Fruit fly (Drosophila melanogaster) whole organism, wandering third instar larva: Measurements from ENCODE around the gene Cyp4d2.

ENCODE experiments used
- Abd-B ChIP-seq: fragments of >200 bp; optimal IDR thresholded peaks from 2 replicates; lab custom pipeline; 2017; ENCODE audit warnings: missing biosample characterization, missing genetic modification characterization
- CG9705 ChIP-seq: fragments of 200-800 bp; sonication (Bioruptor generic); optimal IDR thresholded peaks from 2 replicates; lab custom pipeline; 2018; ENCODE audit warnings: missing biosample characterization, mild to moderate bottlenecking, missing genetic modification characterization
- CrebA ChIP-seq: fragments of 200-800 bp; sonication (Bioruptor generic); optimal IDR thresholded peaks from 2 replicates; lab custom pipeline; 2016; ENCODE audit warnings: missing biosample characterization, mild to moderate bottlenecking, missing genetic modification characterization, borderline replicate concordance
- Dfd ChIP-seq: fragments of >200 bp; optimal IDR thresholded peaks from 2 replicates; lab custom pipeline; 2017; ENCODE audit warnings: missing biosample characterization, missing genetic modification characterization
- Dif ChIP-seq: fragments of 200-275, 200-300 bp; sonication (Bioruptor generic); optimal IDR thresholded peaks from 2 replicates; lab custom pipeline; 2018; ENCODE audit warnings: missing biosample characterization, missing genetic modification characterization; ENCODE audit not compliant: partially characterized antibody
- HLH106 ChIP-seq: fragments of 200-800 bp; optimal IDR thresholded peaks from 3 replicates; lab custom pipeline; 2019; ENCODE audit warnings: missing biosample characterization, mild to moderate bottlenecking, missing genetic modification characterization, moderate library complexity
- Hnf4 ChIP-seq: fragments of 200-800 bp; sonication (Bioruptor generic); optimal IDR thresholded peaks from 2 replicates; lab custom pipeline; 2016; ENCODE audit warnings: missing biosample characterization, mild to moderate bottlenecking, missing genetic modification characterization
- Hr78 ChIP-seq: fragments of >200 bp; optimal IDR thresholded peaks from 2 replicates; lab custom pipeline; 2017; ENCODE audit warnings: missing biosample characterization, missing genetic modification characterization
- Hr83 ChIP-seq: fragments of 200-300 bp; sonication (Bioruptor generic); optimal IDR thresholded peaks from 2 replicates; lab custom pipeline; 2016; ENCODE audit warnings: missing biosample characterization, mild to moderate bottlenecking, missing genetic modification characterization, moderate library complexity; ENCODE audit not compliant: poor library complexity, severe bottlenecking
- Jra ChIP-seq: sonication (Bioruptor generic); optimal IDR thresholded peaks from 2 replicates; lab custom pipeline; 2016; ENCODE audit warnings: missing biosample characterization, missing genetic modification characterization
- Mio ChIP-seq: sonication (Bioruptor generic); optimal IDR thresholded peaks from 2 replicates; lab custom pipeline; 2016; ENCODE audit warnings: missing biosample characterization, missing genetic modification characterization
- Myc ChIP-seq: fragments of >200 bp; optimal IDR thresholded peaks from 2 replicates; lab custom pipeline; 2017
- N ChIP-seq: fragments of >200 bp; optimal IDR thresholded peaks from 2 replicates; lab custom pipeline; 2018; ENCODE audit warnings: missing biosample characterization, missing external identifiers, missing genetic modification characterization
- Rel ChIP-seq, 2 experiments: fragments of 200-800 bp; sonication (Bioruptor generic) in 1 of 2; optimal IDR thresholded peaks; 2 replicates in 1 of 2; 3 replicates in 1 of 2; lab custom pipeline; 2016 to 2019; ENCODE audit warnings: mild to moderate bottlenecking in 2 of 2, missing biosample characterization in 2 of 2, missing genetic modification characterization in 2 of 2, moderate library complexity in 1 of 2
- Sp1 ChIP-seq: fragments of 200-800 bp; sonication (Bioruptor generic); optimal IDR thresholded peaks from 3 replicates; lab custom pipeline; 2019; ENCODE audit warnings: missing biosample characterization, mild to moderate bottlenecking, missing genetic modification characterization, moderate library complexity
- Vsx2 ChIP-seq: fragments of 200-300, 225-300 bp; sonication (Bioruptor generic); optimal IDR thresholded peaks from 2 replicates; lab custom pipeline; 2018; ENCODE audit warnings: missing biosample characterization, missing genetic modification characterization; ENCODE audit not compliant: partially characterized antibody
- br ChIP-seq: fragments of 200-800 bp; sonication (Bioruptor generic); optimal IDR thresholded peaks from 2 replicates; lab custom pipeline; 2016; ENCODE audit warnings: missing biosample characterization, missing genetic modification characterization
- brk ChIP-seq: fragments of 200-800 bp; sonication (Bioruptor generic); optimal IDR thresholded peaks from 2 replicates; lab custom pipeline; 2016; ENCODE audit warnings: missing biosample characterization, mild to moderate bottlenecking, missing genetic modification characterization
- dl ChIP-seq, 2 experiments: fragments of 175-275, 200-275 bp in 1 of 2; fragments of 200-275 bp in 1 of 2; sonication (Bioruptor generic); optimal IDR thresholded peaks; lab custom pipeline; 2018; ENCODE audit warnings: mild to moderate bottlenecking in 2 of 2, missing biosample characterization in 2 of 2, missing genetic modification characterization in 2 of 2, moderate library complexity in 2 of 2; ENCODE audit not compliant: partially characterized antibody in 2 of 2, insufficient read depth in 1 of 2
- dmrt93B ChIP-seq: fragments of 200-800 bp; sonication (Bioruptor generic); optimal IDR thresholded peaks from 2 replicates; lab custom pipeline; 2018; ENCODE audit warnings: missing biosample characterization, mild to moderate bottlenecking, missing genetic modification characterization
- ey ChIP-seq: fragments of 200-800 bp; sonication (Bioruptor generic); optimal IDR thresholded peaks from 2 replicates; lab custom pipeline; 2016; ENCODE audit warnings: missing biosample characterization, missing genetic modification characterization
- foxo ChIP-seq, 2 experiments: fragments of 200-800 bp; sonication (Bioruptor generic); optimal IDR thresholded peaks; 2 replicates in 1 of 2; 3 replicates in 1 of 2; lab custom pipeline; 2016 to 2017; ENCODE audit warnings: missing biosample characterization in 2 of 2, missing genetic modification characterization in 2 of 2
- h ChIP-seq: fragments of 200-800 bp; sonication (Bioruptor generic); optimal IDR thresholded peaks from 3 replicates; lab custom pipeline; 2016; ENCODE audit warnings: missing biosample characterization, mild to moderate bottlenecking, missing genetic modification characterization
- jim ChIP-seq: fragments of 175-275, 200-325 bp; sonication (Bioruptor generic); optimal IDR thresholded peaks from 2 replicates; lab custom pipeline; 2016; ENCODE audit warnings: missing biosample characterization, mild to moderate bottlenecking, missing genetic modification characterization
- lola ChIP-seq: fragments of >200 bp; optimal IDR thresholded peaks from 2 replicates; lab custom pipeline; 2017; ENCODE audit warnings: missing biosample characterization, missing genetic modification characterization
- pan ChIP-seq: fragments of >200 bp; optimal IDR thresholded peaks from 2 replicates; lab custom pipeline; 2017
- psq ChIP-seq: fragments of 200-800 bp; sonication (Bioruptor generic); optimal IDR thresholded peaks from 3 replicates; lab custom pipeline; 2017; ENCODE audit warnings: missing biosample characterization, mild to moderate bottlenecking, missing genetic modification characterization, moderate library complexity
- sage ChIP-seq: fragments of 200-800 bp; sonication (Bioruptor generic); optimal IDR thresholded peaks from 2 replicates; lab custom pipeline; 2016; ENCODE audit warnings: missing biosample characterization, mild to moderate bottlenecking, missing genetic modification characterization
- sv ChIP-seq: fragments of 200-800 bp; sonication (Bioruptor generic); optimal IDR thresholded peaks from 3 replicates; lab custom pipeline; 2016; ENCODE audit warnings: missing biosample characterization, missing genetic modification characterization
- tai ChIP-seq: sonication (Bioruptor generic); optimal IDR thresholded peaks from 2 replicates; lab custom pipeline; 2016; ENCODE audit warnings: missing biosample characterization, missing genetic modification characterization
- usp ChIP-seq: fragments of >200 bp; optimal IDR thresholded peaks from 2 replicates; lab custom pipeline; 2017; ENCODE audit warnings: missing biosample characterization, missing genetic modification characterization
- woc ChIP-seq: sonication (Bioruptor generic); optimal IDR thresholded peaks from 2 replicates; lab custom pipeline; 2016; ENCODE audit warnings: missing biosample characterization, mild to moderate bottlenecking, missing genetic modification characterization

Gene Cyp4d2

DNA sequence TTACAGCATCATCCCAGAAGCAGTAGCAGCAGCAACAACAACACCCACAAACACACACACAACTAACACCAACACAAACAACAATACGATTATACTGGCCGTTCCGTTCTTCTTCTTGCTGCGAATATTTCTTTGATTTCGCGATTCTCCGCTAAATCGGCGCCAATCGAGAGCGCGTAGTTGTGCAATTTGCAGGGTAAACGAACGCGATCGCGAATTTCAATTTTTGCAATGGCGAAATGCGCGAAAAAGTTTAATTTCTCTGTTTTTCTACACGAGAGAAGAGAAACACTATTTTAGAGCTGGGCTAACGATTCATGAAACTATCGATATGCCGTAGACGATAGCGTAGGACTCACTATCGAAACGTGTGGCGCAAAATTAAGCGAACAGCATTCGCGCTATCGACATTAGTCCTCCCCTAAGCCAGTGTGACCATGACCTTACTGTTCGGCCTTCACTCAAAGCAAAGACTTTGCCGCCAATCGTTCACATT, 17.1 kb upstream of the Cyp4d2 start, which contains the start of gene wapl (continued):
- no peak for TF ChIP-seq Vsx2 (GFP tag; lab: Kevin White, UChicago)
- TF ChIP-seq pan (lab: Kevin White, UChicago) = no peak

DNA sequence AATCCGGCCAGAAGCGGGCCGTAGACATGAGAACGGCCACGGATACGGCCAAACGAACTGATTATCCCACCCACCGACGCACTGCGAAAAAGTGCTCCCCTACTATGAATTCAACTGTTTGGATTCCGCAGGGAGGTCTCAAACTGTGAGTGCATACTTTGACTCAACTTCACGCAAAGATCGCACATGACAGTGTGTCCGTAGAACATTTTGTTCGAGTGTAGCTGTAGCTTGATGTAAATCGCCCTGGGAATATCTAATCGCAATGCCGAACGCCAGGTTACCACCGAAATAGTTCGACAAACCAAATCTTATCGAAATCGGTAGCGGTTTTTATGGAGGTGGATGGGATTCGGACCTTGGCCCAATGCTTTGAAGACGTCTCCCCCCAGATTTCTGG, 14.8 kb upstream of the Cyp4d2 start:
- no peak for TF ChIP-seq HLH106
- no peak for TF ChIP-seq dmrt93B (GFP tag; lab: Kevin White, UChicago)
- TF ChIP-seq Sp1 = no peak
- no peak for TF ChIP-seq Dif
- TF ChIP-seq tai (GFP tag; lab: Kevin White, UChicago) = no peak
- no peak for TF ChIP-seq h (GFP tag; lab: Kevin White, UChicago)
- TF ChIP-seq Mio (GFP tag; lab: Kevin White, UChicago) = no peak
- no peak for TF ChIP-seq Vsx2 (GFP tag; lab: Kevin White, UChicago)
- no peak for TF ChIP-seq lola (GFP tag; lab: Kevin White, UChicago)
- no peak for TF ChIP-seq Myc
- TF ChIP-seq CrebA (GFP tag; lab: Kevin White, UChicago) = no peak
- TF ChIP-seq Hnf4 (GFP tag; lab: Kevin White, UChicago) = no peak
- no peak for TF ChIP-seq Dfd (GFP tag; lab: Kevin White, UChicago)
- TF ChIP-seq sage (GFP tag; lab: Kevin White, UChicago) = no peak
- no peak for TF ChIP-seq sv (GFP tag; lab: Kevin White, UChicago)
- no peak for TF ChIP-seq pan (lab: Kevin White, UChicago)
- TF ChIP-seq woc (GFP tag; lab: Kevin White, UChicago) = no peak
- TF ChIP-seq, all 38 proteins: peak for 0

DNA sequence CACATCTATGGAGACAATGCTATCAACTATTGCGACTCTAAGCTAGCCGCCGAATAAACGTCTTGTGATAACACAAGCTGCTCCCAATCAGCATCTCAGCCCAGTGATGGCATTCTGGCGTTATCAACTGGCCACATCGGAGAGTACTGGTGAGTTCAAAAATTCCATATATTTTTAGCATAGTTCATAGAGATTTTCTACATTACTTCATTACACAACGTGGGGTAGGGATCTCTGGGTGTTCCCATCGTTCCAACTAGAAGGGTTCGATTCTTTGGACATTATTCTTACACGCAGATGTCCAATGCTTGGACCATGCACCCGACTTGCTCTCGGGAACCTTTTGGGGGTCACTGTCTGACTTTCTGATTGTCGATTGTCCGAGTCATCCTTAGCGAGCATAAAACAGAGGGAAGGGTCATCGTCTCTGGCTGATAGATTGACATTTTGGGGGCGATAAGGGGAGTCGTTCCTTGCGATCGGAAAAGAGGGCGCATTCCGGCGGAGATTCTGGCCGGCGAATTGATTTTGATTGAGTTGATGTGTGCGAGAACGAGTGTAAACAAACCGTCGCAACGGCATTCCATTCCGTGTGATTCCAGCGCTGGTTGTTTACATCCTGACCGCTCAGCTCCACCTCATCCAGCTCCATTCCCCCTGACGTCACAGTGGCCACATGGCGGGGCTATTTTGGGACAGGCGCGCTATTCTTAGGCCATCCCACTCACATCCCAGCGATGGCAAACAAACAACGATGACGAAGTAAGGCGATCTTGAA, 13.5 kb upstream of the Cyp4d2 start, which contains the start of the genes Cyp4d1 and CG3630:
TSS of gene Cyp4d1 (minus strand) at position 51 of the 778 bp plus-strand sequence.
TSS of gene CG3630 (plus strand) at position 67 of the 778 bp plus-strand sequence.
- TF ChIP-seq psq = no peak
- TF ChIP-seq Rel (GFP tag; optimal IDR thresholded peaks at IDR 0.05; lab: Kevin White, UChicago) = no peak
- TF ChIP-seq Rel (tag; optimal IDR thresholded peaks at IDR 0.05; lab: Kevin White, UChicago) = peak; percentile 92

DNA sequence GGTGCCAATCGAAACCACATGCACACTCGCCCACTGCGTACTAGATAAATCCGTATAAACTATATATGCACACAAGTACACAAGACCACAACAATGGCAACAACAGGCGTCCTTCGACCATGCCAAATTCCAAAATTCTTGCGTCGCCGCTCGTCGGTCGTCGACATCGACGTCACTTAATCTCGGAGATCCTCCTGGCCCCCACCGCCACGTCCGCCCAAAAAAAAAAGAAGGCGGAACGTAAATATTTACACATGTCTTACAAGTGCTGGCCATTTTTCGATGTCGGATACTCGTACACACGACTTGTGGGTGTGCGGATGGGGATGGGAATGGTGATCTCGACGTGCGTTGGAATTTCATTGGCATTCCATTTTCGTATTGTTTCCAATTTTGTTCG, 12.4 kb upstream of the Cyp4d2 start:
- TF ChIP-seq Abd-B (GFP tag; lab: Kevin White, UChicago) (no peak), Hr78 (no peak), N (GFP tag; lab: Kevin White, UChicago) (no peak), br (no peak)

DNA sequence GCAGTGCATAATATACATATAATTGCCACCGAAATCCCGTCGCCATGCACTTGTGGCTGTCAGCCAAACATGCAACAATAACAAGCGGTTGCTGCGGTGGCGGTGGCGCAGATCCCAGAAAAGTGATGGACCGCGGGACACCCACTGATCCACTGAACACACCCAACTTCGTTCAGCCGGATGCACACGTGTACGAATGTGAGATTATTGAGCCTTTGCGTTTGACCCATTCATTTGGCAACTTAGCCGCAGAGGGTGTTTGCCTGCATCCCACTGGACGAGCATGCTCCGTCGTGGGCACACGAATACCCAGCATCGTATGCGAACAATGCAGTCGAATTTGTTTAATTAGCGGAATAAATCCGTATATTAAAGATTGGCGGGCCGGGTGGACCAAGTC, 10.4 kb upstream of the Cyp4d2 start:
- TF ChIP-seq sv (GFP tag; lab: Kevin White, UChicago) = no peak
- TF ChIP-seq Mio (GFP tag; lab: Kevin White, UChicago) = no peak
- no peak for TF ChIP-seq Sp1
- TF ChIP-seq jim = no peak
- TF ChIP-seq foxo (GFP tag; optimal IDR thresholded peaks at IDR 0.05; lab: Kevin White, UChicago) = no peak
- TF ChIP-seq Hr83 (GFP tag; lab: Kevin White, UChicago) = no peak
- TF ChIP-seq usp (GFP tag; lab: Kevin White, UChicago) = no peak
- no peak for TF ChIP-seq pan (lab: Kevin White, UChicago)
- no peak for TF ChIP-seq dmrt93B (GFP tag; lab: Kevin White, UChicago)
- no peak for TF ChIP-seq Hr78
- TF ChIP-seq dl (GFP tag; optimal IDR thresholded peaks at IDR 0.05; lab: Kevin White, UChicago; ENCODE audit: insufficient read depth in 1 of 2, partially characterized antibody in 2 of 2) = no peak
- TF ChIP-seq Hnf4 (GFP tag; lab: Kevin White, UChicago) = no peak
- TF ChIP-seq Jra (GFP tag; lab: Kevin White, UChicago) = no peak
- TF ChIP-seq ey (GFP tag; lab: Kevin White, UChicago) = no peak
- no peak for TF ChIP-seq brk (GFP tag; lab: Kevin White, UChicago)
- no peak for TF ChIP-seq CG9705 (GFP tag; lab: Kevin White, UChicago)
- no peak for TF ChIP-seq sage (GFP tag; lab: Kevin White, UChicago)
- no peak for TF ChIP-seq HLH106
